Worm (Caenorhabditis elegans) whole organism, late embryonic: ENCODE results near the gene F52E1.2.

Source experiments
- ceh-14 ChIP-seq: sonication (generic microtip); optimal IDR thresholded peaks from 2 replicates; lab custom pipeline; 2016; ENCODE audit warnings: missing genotype, missing genetic modification characterization, missing compliant biosample characterization
- ceh-2 ChIP-seq: sonication (generic microtip); optimal IDR thresholded peaks from 2 replicates; lab custom pipeline; 2016; ENCODE audit warnings: missing genotype, missing genetic modification characterization, missing compliant biosample characterization
- ceh-31 ChIP-seq: sonication (generic microtip); optimal IDR thresholded peaks from 2 replicates; lab custom pipeline; 2016; ENCODE audit warnings: missing genetic modification characterization, missing compliant biosample characterization
- ceh-45 ChIP-seq: fragments of 200-800 bp; sonication (Bioruptor generic); IDR thresholded peaks from 2 replicates; pipeline ENCODE4 v1.3.6; 2022; ENCODE audit warnings: missing genetic modification reagents, missing genetic modification characterization, missing compliant biosample characterization
- ceh-6 ChIP-seq: fragments of 200-800 bp; sonication (Bioruptor generic); optimal IDR thresholded peaks from 2 replicates; lab custom pipeline; 2018; ENCODE audit warnings: mild to moderate bottlenecking, missing genetic modification characterization, missing compliant biosample characterization
- dve-1 ChIP-seq: sonication (generic microtip); optimal IDR thresholded peaks from 2 replicates; lab custom pipeline; 2017; ENCODE audit warnings: antibody characterized with exemption, mild to moderate bottlenecking, missing genetic modification characterization, missing compliant biosample characterization
- elt-2 ChIP-seq: sonication (generic microtip); optimal IDR thresholded peaks from 2 replicates; lab custom pipeline; 2016; ENCODE audit warnings: missing genetic modification reagents, missing genetic modification characterization, missing compliant biosample characterization
- ets-4 ChIP-seq: sonication (generic microtip); optimal IDR thresholded peaks from 2 replicates; lab custom pipeline; 2016; ENCODE audit warnings: missing genetic modification characterization, missing compliant biosample characterization
- eyg-1 ChIP-seq: sonication (generic microtip); optimal IDR thresholded peaks from 2 replicates; lab custom pipeline; 2016; ENCODE audit warnings: missing genotype, missing genetic modification characterization, missing compliant biosample characterization
- gmeb-2 ChIP-seq: sonication (generic microtip); optimal IDR thresholded peaks from 2 replicates; lab custom pipeline; 2016; ENCODE audit warnings: missing genetic modification characterization, inconsistent platforms, missing compliant biosample characterization
- hlh-13 ChIP-seq: fragments of 200-800 bp; sonication (Bioruptor generic); optimal IDR thresholded peaks from 2 replicates; lab custom pipeline; 2018; ENCODE audit warnings: mild to moderate bottlenecking, missing genetic modification characterization, missing compliant biosample characterization
- hlh-8 ChIP-seq: sonication (generic microtip); optimal IDR thresholded peaks from 2 replicates; lab custom pipeline; 2016; ENCODE audit warnings: missing genotype, missing genetic modification characterization, missing compliant biosample characterization
- madf-2 ChIP-seq: sonication (generic microtip); optimal IDR thresholded peaks from 2 replicates; lab custom pipeline; 2017; ENCODE audit warnings: missing genetic modification characterization, missing compliant biosample characterization
- nhr-11 ChIP-seq: fragments of 150-350 bp; optimal IDR thresholded peaks from 2 replicates; lab custom pipeline; 2014; ENCODE audit warnings: missing biosample characterization, missing genetic modification characterization
- odd-2 ChIP-seq: sonication (generic microtip); optimal IDR thresholded peaks from 2 replicates; lab custom pipeline; 2017; ENCODE audit warnings: antibody characterized with exemption, mild to moderate bottlenecking, missing genetic modification characterization, missing compliant biosample characterization
- pat-9 ChIP-seq: fragments of 200-800 bp; sonication (Bioruptor generic); optimal IDR thresholded peaks from 2 replicates; lab custom pipeline; 2018; ENCODE audit warnings: mild to moderate bottlenecking, missing genetic modification characterization, moderate library complexity, missing compliant biosample characterization
- pax-1 ChIP-seq: fragments of 150-350 bp; optimal IDR thresholded peaks from 2 replicates; lab custom pipeline; 2014; ENCODE audit warnings: missing biosample characterization, missing genetic modification characterization
- ref-2 ChIP-seq: sonication (generic microtip); optimal IDR thresholded peaks from 2 replicates; lab custom pipeline; 2016; ENCODE audit warnings: missing genetic modification characterization, missing compliant biosample characterization
- rnt-1 ChIP-seq: sonication (generic microtip); optimal IDR thresholded peaks from 2 replicates; lab custom pipeline; 2016; ENCODE audit warnings: missing genetic modification characterization, missing compliant biosample characterization
- sdc-2 ChIP-seq: sonication (generic microtip); optimal IDR thresholded peaks from 2 replicates; lab custom pipeline; 2016; ENCODE audit warnings: missing genotype, missing genetic modification characterization, missing compliant biosample characterization
- tbx-7 ChIP-seq: sonication (generic microtip); optimal IDR thresholded peaks from 2 replicates; lab custom pipeline; 2016; ENCODE audit warnings: missing genotype, missing genetic modification characterization, missing compliant biosample characterization
- ttx-3 ChIP-seq: sonication (generic microtip); optimal IDR thresholded peaks from 2 replicates; lab custom pipeline; 2016; ENCODE audit warnings: missing genetic modification reagents, missing genetic modification characterization, missing compliant biosample characterization
- unc-55 ChIP-seq: sonication (generic microtip); optimal IDR thresholded peaks from 2 replicates; lab custom pipeline; 2017; ENCODE audit warnings: missing biosample characterization, missing genetic modification reagents, missing genetic modification characterization
- unc-86 ChIP-seq: sonication (generic microtip); optimal IDR thresholded peaks from 2 replicates; lab custom pipeline; 2016; ENCODE audit warnings: missing genetic modification characterization, missing compliant biosample characterization

The F52E1.2 gene

DNA sequence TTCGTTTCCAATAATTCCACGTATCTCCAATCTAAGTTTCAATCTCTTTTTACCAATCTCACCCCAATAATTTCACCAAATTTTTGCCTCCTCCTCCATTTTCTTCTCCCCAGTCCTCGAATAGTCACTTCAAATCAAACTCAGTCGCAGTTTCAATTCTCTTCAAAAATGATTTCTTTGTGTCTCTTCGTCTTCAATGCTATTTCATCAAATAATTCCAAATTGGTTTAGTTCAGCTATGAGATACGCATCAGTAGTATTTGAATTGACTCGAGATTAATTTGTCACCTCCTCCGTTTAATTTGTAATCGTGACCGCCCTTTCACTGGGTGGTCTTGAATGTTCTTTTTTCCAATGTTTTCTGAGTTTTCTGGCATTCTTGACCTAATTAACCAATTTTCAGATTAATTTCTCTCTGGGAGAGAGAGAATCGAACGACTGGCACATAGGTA, 44.6 kb downstream of the F52E1.2 start, which contains the start of gene T23B12.11:
Gene T23B12.11, plus strand, starts transcription at position 402 of the 452 bp plus-strand sequence.
- TF ChIP-seq unc-86 (no peak), rnt-1 (tag; lab: Kevin White, UChicago) (no peak), gmeb-2 (no peak), ets-4 (no peak), sdc-2 (tag; lab: Kevin White, UChicago) (no peak), ceh-31 (tag; lab: Kevin White, UChicago) (no peak), ceh-14 (tag; lab: Kevin White, UChicago) (no peak), pax-1 (tag; lab: Kevin White, UChicago) (no peak), ceh-6 (GFP tag; lab: Kevin White, UChicago) (no peak), ceh-45 (GFP tag; lab: Robert Waterston, UW) (no peak), elt-2 (tag; lab: Kevin White, UChicago) (no peak), tbx-7 (no peak), ceh-2 (tag; lab: Kevin White, UChicago) (no peak), hlh-13 (GFP tag; lab: Kevin White, UChicago) (no peak), dve-1 (tag; lab: Kevin White, UChicago) (no peak), eyg-1 (no peak)

DNA sequence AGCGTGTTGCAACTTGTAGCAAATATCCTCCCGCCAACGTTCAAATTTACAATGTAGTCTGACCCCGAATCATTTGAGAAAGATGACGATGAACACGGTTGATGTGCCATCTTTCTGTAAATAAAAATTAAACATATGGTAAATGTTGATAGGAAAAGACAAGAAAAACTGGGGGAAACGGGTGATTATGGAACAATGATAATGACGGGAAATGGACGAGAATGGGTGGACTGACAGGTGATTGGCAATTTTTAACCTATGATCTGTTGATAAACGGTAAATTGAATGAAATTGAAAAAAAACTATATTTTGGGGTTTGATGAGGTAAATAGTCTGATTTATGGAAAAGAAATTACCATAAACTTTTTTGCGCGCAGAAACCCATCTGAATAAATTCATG, 49.9 kb downstream of the F52E1.2 start, which contains the start of gene T23B12.6:
Gene T23B12.6, minus strand, starts transcription at position 114 of the 400 bp plus-strand sequence.
- TF ChIP-seq rnt-1 (tag; lab: Kevin White, UChicago), result no peak
- TF ChIP-seq unc-55 (GFP tag; lab: Kevin White, UChicago), result no peak
- TF ChIP-seq hlh-8 (tag; lab: Kevin White, UChicago), result no peak
- TF ChIP-seq ceh-14 (tag; lab: Kevin White, UChicago), result no peak

DNA sequence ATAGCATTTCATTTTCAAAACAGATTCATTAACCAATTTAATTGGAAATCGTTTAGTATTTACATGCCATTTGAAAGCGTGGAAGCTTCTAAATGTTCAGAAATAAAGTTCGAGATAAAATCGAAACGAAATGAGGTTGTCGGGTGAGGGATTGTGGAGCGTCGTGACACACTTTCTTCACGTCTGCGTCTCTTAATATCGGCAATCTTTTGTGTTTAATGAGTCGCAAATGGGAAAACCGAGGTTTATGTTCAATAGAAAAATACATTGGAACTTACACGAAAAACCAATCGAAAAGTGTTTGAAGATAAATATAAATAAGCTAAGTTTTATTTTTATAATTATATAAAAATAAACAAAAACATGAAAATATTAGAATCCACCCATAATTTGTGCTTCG, 50.4 kb downstream of the F52E1.2 start:
- TF ChIP-seq ref-2 (tag; lab: Kevin White, UChicago) (no peak), ets-4 (no peak), hlh-8 (tag; lab: Kevin White, UChicago) (no peak), nhr-11 (tag; lab: Kevin White, UChicago) (no peak), hlh-13 (GFP tag; lab: Kevin White, UChicago) (no peak), ttx-3 (tag; lab: Kevin White, UChicago) (no peak), madf-2 (tag; lab: Kevin White, UChicago) (no peak), ceh-31 (tag; lab: Kevin White, UChicago) (no peak), pat-9 (no peak), odd-2 (tag; lab: Kevin White, UChicago) (no peak)
